Fruit fly (Drosophila melanogaster) whole organism, embryonic: ENCODE data around the gene Mcm5.
A peak's percentile ranks its signal among the peaks of the same experiment; 100 is the strongest.

Experiments used
- BEAF-32 ChIP-seq: fragments of 200-800 bp; sonication (Bioruptor generic); optimal IDR thresholded peaks from 3 replicates; lab custom pipeline; 2017; ENCODE audit warnings: missing biosample characterization, missing genetic modification characterization, mild to moderate bottlenecking, moderate library complexity, missing genetic modification reagents
- C15 ChIP-seq: fragments of 200-800 bp; sonication (Bioruptor generic); IDR thresholded peaks from 3 replicates; pipeline ENCODE4 v1.3.6; 2022; ENCODE audit warnings: missing biosample characterization, missing genetic modification characterization
- CG10267 ChIP-seq: fragments of 200-800 bp; sonication (Bioruptor generic); optimal IDR thresholded peaks from 2 replicates; lab custom pipeline; 2018; ENCODE audit warnings: missing biosample characterization, mild to moderate bottlenecking, missing genetic modification characterization, moderate library complexity
- CG11504 ChIP-seq: fragments of 200-800 bp; sonication (Bioruptor generic); optimal IDR thresholded peaks from 3 replicates; lab custom pipeline; 2019; ENCODE audit warnings: missing biosample characterization, mild to moderate bottlenecking, missing genetic modification characterization, moderate library complexity
- CG12744 ChIP-seq: fragments of 200-800 bp; sonication (Bioruptor generic); optimal IDR thresholded peaks from 2 replicates; lab custom pipeline; 2016; ENCODE audit warnings: missing biosample characterization, missing genetic modification characterization
- CG15073 ChIP-seq: fragments of 200-800 bp; sonication (Bioruptor generic); optimal IDR thresholded peaks from 2 replicates; lab custom pipeline; 2016; ENCODE audit warnings: missing biosample characterization, missing genetic modification characterization
- CG15601 ChIP-seq: fragments of 200-800 bp; sonication (Bioruptor generic); optimal IDR thresholded peaks from 3 replicates; lab custom pipeline; 2019; ENCODE audit warnings: missing biosample characterization, mild to moderate bottlenecking, missing genetic modification characterization, moderate library complexity
- CG15696 ChIP-seq: fragments of 200-800 bp; sonication (Bioruptor generic); optimal IDR thresholded peaks from 2 replicates; lab custom pipeline; 2019; ENCODE audit warnings: missing biosample characterization, mild to moderate bottlenecking, missing genetic modification characterization, moderate library complexity
- CG1602 ChIP-seq: fragments of 200-800 bp; sonication (Bioruptor generic); optimal IDR thresholded peaks from 3 replicates; lab custom pipeline; 2016; ENCODE audit warnings: missing biosample characterization, missing genetic modification characterization
- CG17328 ChIP-seq: fragments of 200-800 bp; sonication (Bioruptor generic); IDR thresholded peaks from 2 replicates; pipeline ENCODE4 v1.3.6; 2022; ENCODE audit warnings: missing biosample characterization, missing genetic modification characterization
- CG31224 ChIP-seq: fragments of 200-800 bp; sonication (Bioruptor generic); IDR thresholded peaks from 2 replicates; pipeline ENCODE4 v1.3.6; 2022; ENCODE audit warnings: missing biosample characterization, missing genetic modification characterization
- CG32767 ChIP-seq: fragments of 200-800 bp; sonication (Bioruptor generic); IDR thresholded peaks from 2 replicates; pipeline ENCODE4 v1.3.6; 2022; ENCODE audit warnings: missing biosample characterization, missing genetic modification characterization
- CG34224 ChIP-seq: fragments of 200-800 bp; sonication (Bioruptor generic); IDR thresholded peaks from 3 replicates; pipeline ENCODE4 v1.3.6; 2022; ENCODE audit warnings: missing biosample characterization, missing genetic modification characterization; ENCODE audit not compliant: partially characterized antibody
- CG3726 ChIP-seq: fragments of 200-800 bp; sonication (Bioruptor generic); IDR thresholded peaks from 3 replicates; pipeline ENCODE4, ENCODE4 v1.3.6; 2022; ENCODE audit warnings: missing biosample characterization, missing genetic modification characterization
- CG3995 ChIP-seq: fragments of 200-800 bp; sonication (Bioruptor generic); optimal IDR thresholded peaks from 3 replicates; lab custom pipeline; 2016; ENCODE audit warnings: missing biosample characterization, missing genetic modification characterization
- CG9817 ChIP-seq: fragments of 200-800 bp; sonication (Bioruptor generic); optimal IDR thresholded peaks from 2 replicates; lab custom pipeline; 2018; ENCODE audit warnings: missing biosample characterization, mild to moderate bottlenecking, missing genetic modification characterization, moderate library complexity
- CG9932 ChIP-seq: fragments of 200-800 bp; sonication (Bioruptor generic); IDR thresholded peaks from 2 replicates; pipeline ENCODE4 v1.3.6; 2022; ENCODE audit warnings: missing biosample characterization, missing genetic modification characterization
- CoRest ChIP-seq: fragments of 200-800 bp; sonication (Bioruptor generic); optimal IDR thresholded peaks from 3 replicates; lab custom pipeline; 2018; ENCODE audit warnings: missing biosample characterization, mild to moderate bottlenecking, missing genetic modification characterization, moderate library complexity
- D19B ChIP-seq: fragments of 200-800 bp; sonication (Bioruptor generic); optimal IDR thresholded peaks from 2 replicates; lab custom pipeline; 2017; ENCODE audit warnings: missing biosample characterization, mild to moderate bottlenecking, missing genetic modification characterization
- Dek ChIP-seq: fragments of 200-800 bp; sonication (Bioruptor generic); optimal IDR thresholded peaks from 3 replicates; lab custom pipeline; 2019; ENCODE audit warnings: missing biosample characterization, mild to moderate bottlenecking, missing genetic modification characterization, moderate library complexity
- GATAe ChIP-seq: fragments of 200-800 bp; sonication (Bioruptor generic); conservative IDR thresholded peaks from 2 replicates; pipeline ENCODE4 v1.3.6; 2022; ENCODE audit warnings: missing biosample characterization, missing genetic modification characterization
- Hmx ChIP-seq: fragments of 200-800 bp; sonication (Bioruptor generic); optimal IDR thresholded peaks from 2 replicates; lab custom pipeline; 2016; ENCODE audit warnings: missing biosample characterization, missing genetic modification characterization
- Lpt ChIP-seq: fragments of >200 bp; optimal IDR thresholded peaks from 2 replicates; lab custom pipeline; 2018; ENCODE audit warnings: missing biosample characterization, missing genetic modification characterization
- Meics ChIP-seq: fragments of 200-800 bp; sonication (Bioruptor generic); optimal IDR thresholded peaks from 2 replicates; lab custom pipeline; 2017; ENCODE audit warnings: missing biosample characterization, mild to moderate bottlenecking, missing genetic modification characterization
- Myb ChIP-seq: fragments of 200-800 bp; sonication (Bioruptor generic); optimal IDR thresholded peaks from 2 replicates; lab custom pipeline; 2016; ENCODE audit warnings: missing biosample characterization, missing genetic modification characterization
- Ravus ChIP-seq: fragments of 200-800 bp; sonication (Bioruptor generic); IDR thresholded peaks from 2 replicates; pipeline ENCODE4 v1.3.6; 2022; ENCODE audit warnings: missing biosample characterization, missing genetic modification characterization
- Trl ChIP-seq, 3 experiments: fragments of >200 bp in 2 of 3; fragments of 200-800 bp in 1 of 3; sonication (Bioruptor generic) in 1 of 3; optimal IDR thresholded peaks; 2 replicates in 1 of 3; 3 replicates in 2 of 3; lab custom pipeline; 2016 to 2017; ENCODE audit warnings: missing biosample characterization in 1 of 3, missing genetic modification characterization in 1 of 3
- Usf ChIP-seq: fragments of 200-800 bp; sonication (Bioruptor generic); optimal IDR thresholded peaks from 2 replicates; lab custom pipeline; 2017; ENCODE audit warnings: missing genotype, missing biosample characterization, missing genetic modification characterization
- Xrp1 ChIP-seq: fragments of 200-800 bp; sonication (Bioruptor generic); IDR thresholded peaks from 2 replicates; pipeline ENCODE4 v1.3.6; 2022; ENCODE audit warnings: missing biosample characterization, missing genetic modification characterization
- dmrt99B ChIP-seq: fragments of 200-800 bp; sonication (Bioruptor generic); optimal IDR thresholded peaks from 2 replicates; lab custom pipeline; 2018; ENCODE audit warnings: missing biosample characterization, mild to moderate bottlenecking, missing genetic modification characterization, moderate library complexity
- emc ChIP-seq: fragments of 200-800 bp; sonication (Bioruptor generic); optimal IDR thresholded peaks from 2 replicates; lab custom pipeline; 2016; ENCODE audit warnings: missing biosample characterization, missing genetic modification characterization
- gcm2 ChIP-seq: fragments of 200-800 bp; sonication (Bioruptor generic); optimal IDR thresholded peaks from 2 replicates; lab custom pipeline; 2016; ENCODE audit warnings: missing biosample characterization, missing genetic modification characterization
- hkb ChIP-seq, 2 experiments: fragments of 200-800 bp in 1 of 2; fragments of >200 bp in 1 of 2; sonication (Bioruptor generic) in 1 of 2; IDR thresholded peaks in 1 of 2; optimal IDR thresholded peaks in 1 of 2; 2 replicates each; pipeline versions ENCODE4 v1.3.6 to Lab custom; 2017 to 2022; ENCODE audit warnings: missing biosample characterization in 1 of 2, missing genetic modification characterization in 1 of 2
- klu ChIP-seq: fragments of 200-800 bp; sonication (Bioruptor generic); IDR thresholded peaks from 2 replicates; pipeline ENCODE4 v1.3.6; 2022; ENCODE audit warnings: missing biosample characterization, missing genetic modification characterization
- lov ChIP-seq, 2 experiments: fragments of 200-800 bp in 1 of 2; fragments of >200 bp in 1 of 2; sonication (Bioruptor generic) in 1 of 2; IDR thresholded peaks in 1 of 2; optimal IDR thresholded peaks in 1 of 2; 2 replicates in 1 of 2; 3 replicates in 1 of 2; pipeline versions ENCODE4 v1.3.6 to Lab custom; 2017 to 2022; ENCODE audit warnings: missing biosample characterization in 1 of 2, missing genetic modification characterization in 1 of 2
- mirr ChIP-seq: fragments of 200-800 bp; sonication (Bioruptor generic); optimal IDR thresholded peaks from 3 replicates; lab custom pipeline; 2018; ENCODE audit warnings: missing biosample characterization, mild to moderate bottlenecking, missing genetic modification characterization
- nom ChIP-seq: fragments of 200-800 bp; sonication (Bioruptor generic); optimal IDR thresholded peaks from 2 replicates; lab custom pipeline; 2017; ENCODE audit warnings: missing biosample characterization, missing genetic modification characterization, mild to moderate bottlenecking, moderate library complexity, missing genetic modification reagents
- row ChIP-seq: fragments of 200-800 bp; sonication (Bioruptor generic); IDR thresholded peaks from 3 replicates; pipeline ENCODE4 v1.3.6; 2022; ENCODE audit warnings: missing biosample characterization, missing genetic modification characterization
- run ChIP-seq: fragments of 200-800 bp; sonication (Bioruptor generic); optimal IDR thresholded peaks from 3 replicates; lab custom pipeline; 2018; ENCODE audit warnings: missing biosample characterization, mild to moderate bottlenecking, missing genetic modification characterization
- scrt ChIP-seq: fragments of 200-800 bp; sonication (Bioruptor generic); optimal IDR thresholded peaks from 2 replicates; lab custom pipeline; 2018; ENCODE audit warnings: missing biosample characterization, mild to moderate bottlenecking, missing genetic modification characterization, moderate library complexity
- sisA ChIP-seq: fragments of 200-800 bp; sonication (Bioruptor generic); IDR thresholded peaks from 2 replicates; pipeline ENCODE4 v1.3.6; 2022; ENCODE audit warnings: missing biosample characterization, missing genetic modification characterization
- tap ChIP-seq: fragments of 200-800 bp; optimal IDR thresholded peaks from 3 replicates; lab custom pipeline; 2019; ENCODE audit warnings: missing biosample characterization, mild to moderate bottlenecking, missing genetic modification characterization, moderate library complexity
- tx ChIP-seq: fragments of 200-800 bp; sonication (Bioruptor generic); optimal IDR thresholded peaks from 2 replicates; lab custom pipeline; 2016; ENCODE audit warnings: missing biosample characterization, missing genetic modification characterization
- unpg ChIP-seq: fragments of 200-800 bp; sonication (Bioruptor generic); optimal IDR thresholded peaks from 3 replicates; lab custom pipeline; 2018; ENCODE audit warnings: missing biosample characterization, mild to moderate bottlenecking, missing genetic modification characterization, moderate library complexity
- vnd ChIP-seq: fragments of 200-800 bp; sonication (Bioruptor generic); IDR thresholded peaks from 3 replicates; pipeline ENCODE4 v1.3.6; 2022; ENCODE audit warnings: missing biosample characterization, missing genetic modification characterization; ENCODE audit not compliant: partially characterized antibody
- wek ChIP-seq: fragments of 200-800 bp; sonication (Bioruptor generic); optimal IDR thresholded peaks from 3 replicates; lab custom pipeline; 2018; ENCODE audit warnings: missing biosample characterization, mild to moderate bottlenecking, missing genetic modification characterization, moderate library complexity
- z ChIP-seq: fragments of 200-800 bp; sonication (Bioruptor generic); IDR thresholded peaks from 3 replicates; pipeline ENCODE4 v1.3.6; 2022; ENCODE audit warnings: missing biosample characterization, missing genetic modification characterization

The Mcm5 gene

dm6 chr3R:10760966-10761855, 27.1 kb upstream of the Mcm5 start, which contains the start of the genes MED7 and Cap-H2 (continued):
- TF ChIP-seq scrt (GFP tag; lab: Kevin White, UChicago): no peak
- no peak for TF ChIP-seq Lpt (GFP tag; lab: Kevin White, UChicago)
- peak; percentile 99 for TF ChIP-seq vnd
- TF ChIP-seq Usf: peak; percentile 57
- no peak for TF ChIP-seq emc (GFP tag; lab: Kevin White, UChicago)
- TF ChIP-seq CG15073 (GFP tag; lab: Kevin White, UChicago): no peak
- TF ChIP-seq CG32767 (GFP tag; lab: Robert Waterston, UW): 0 out of 2 replicates have a peak, but pooled peaks have one; percentile 37
- TF ChIP-seq CG10267: peak; percentile 81
- TF ChIP-seq Meics (GFP tag; lab: Kevin White, UChicago): peak; percentile 72
- TF ChIP-seq tx (GFP tag; lab: Kevin White, UChicago): peak; percentile 63
- TF ChIP-seq Myb (GFP tag; lab: Kevin White, UChicago): peak; percentile 42
- no peak for TF ChIP-seq dmrt99B (tag; lab: Kevin White, UChicago)
- TF ChIP-seq BEAF-32 (GFP tag; lab: Kevin White, UChicago): peak; percentile 99
- peak; percentile 72 for TF ChIP-seq unpg (GFP tag; lab: Kevin White, UChicago)
- TF ChIP-seq tap (tag; lab: Kevin White, UChicago): peak; percentile 51
- TF ChIP-seq CG17328: peak; percentile 78
- TF ChIP-seq Ravus (GFP tag; lab: Robert Waterston, UW): peak; percentile 16; the same call in 1 of the 2 replicates
- peak; percentile 59 for TF ChIP-seq hkb (optimal IDR thresholded peaks at IDR 0.05; lab: Kevin White, UChicago)
- TF ChIP-seq hkb (GFP tag; IDR thresholded peaks at IDR 0.05; lab: Robert Waterston, UW): peak; percentile 56
- no peak for TF ChIP-seq mirr (GFP tag; lab: Kevin White, UChicago)
- no peak for TF ChIP-seq CG3726 (GFP tag; lab: Robert Waterston, UW)
- TF ChIP-seq CG34224 (GFP tag; lab: Robert Waterston, UW): peak; percentile 98
- TF ChIP-seq CoRest (tag; lab: Kevin White, UChicago): peak; percentile 85
- peak; percentile 87 for TF ChIP-seq sisA
- TF ChIP-seq Hmx (GFP tag; lab: Kevin White, UChicago): no peak
- no peak for TF ChIP-seq z (GFP tag; lab: Robert Waterston, UW)
- TF ChIP-seq CG11504 (tag; lab: Kevin White, UChicago): no peak
- TF ChIP-seq wek (GFP tag; lab: Kevin White, UChicago): no peak
- TF ChIP-seq CG1602 (GFP tag; lab: Kevin White, UChicago): peak; percentile 86
- peak; percentile 84 for TF ChIP-seq klu (GFP tag; lab: Robert Waterston, UW)
- peak; percentile 98 for TF ChIP-seq row (GFP tag; lab: Robert Waterston, UW)
- TF ChIP-seq Trl (optimal IDR thresholded peaks at IDR 0.05; lab: Kevin White, UChicago): peak in 1 of 2 experiments; percentile 11
- peak; percentile 71 for TF ChIP-seq Trl (GFP tag; optimal IDR thresholded peaks at IDR 0.05; lab: Kevin White, UChicago)
- peak; percentile 100 for TF ChIP-seq CG3995 (GFP tag; lab: Kevin White, UChicago)
- TF ChIP-seq CG31224 (GFP tag; lab: Robert Waterston, UW): peak; percentile 71
- TF ChIP-seq gcm2 (GFP tag; lab: Kevin White, UChicago): peak; percentile 69
- peak; percentile 72 for TF ChIP-seq CG12744
- TF ChIP-seq nom (GFP tag; lab: Kevin White, UChicago): no peak
- peak; percentile 15 for TF ChIP-seq D19B
- no peak for TF ChIP-seq run
- peak; percentile 81 for TF ChIP-seq Xrp1 (GFP tag; lab: Robert Waterston, UW)
- TF ChIP-seq C15 (GFP tag; lab: Robert Waterston, UW): 0 out of 3 replicates have a peak, but pooled peaks have one; percentile 53
- TF ChIP-seq CG9817: peak; percentile 84
- TF ChIP-seq Dek (tag; lab: Kevin White, UChicago): peak; percentile 69
- TF ChIP-seq CG15696: peak; percentile 84
- peak; percentile 72 for TF ChIP-seq CG15601 (tag; lab: Kevin White, UChicago)
- TF ChIP-seq GATAe: no peak
- TF ChIP-seq CG9932 (GFP tag; lab: Robert Waterston, UW): peak; percentile 95
- no peak for TF ChIP-seq lov (optimal IDR thresholded peaks at IDR 0.05; lab: Kevin White, UChicago)
- TF ChIP-seq lov (GFP tag; IDR thresholded peaks at IDR 0.05; lab: Robert Waterston, UW): 0 out of 3 replicates have a peak, but pooled peaks have one; percentile 27
